Worm (Caenorhabditis elegans) whole organism, late embryonic: ENCODE results near the gene C26B9.5.

ENCODE experiments used
- F13H6.1 ChIP-seq: sonication (generic microtip); optimal IDR thresholded peaks from 2 replicates; lab custom pipeline; 2016; ENCODE audit warnings: missing genetic modification characterization, missing compliant biosample characterization
- K02D7.2 ChIP-seq: sonication (generic microtip); optimal IDR thresholded peaks from 2 replicates; lab custom pipeline; 2017; ENCODE audit warnings: mild to moderate bottlenecking, missing genetic modification characterization, missing compliant biosample characterization
- Y22D7AL.16 ChIP-seq: sonication (generic microtip); optimal IDR thresholded peaks from 2 replicates; lab custom pipeline; 2016; ENCODE audit warnings: missing genetic modification characterization, missing compliant biosample characterization
- ceh-14 ChIP-seq: sonication (generic microtip); optimal IDR thresholded peaks from 2 replicates; lab custom pipeline; 2016; ENCODE audit warnings: missing genotype, missing genetic modification characterization, missing compliant biosample characterization
- ceh-19 ChIP-seq: fragments of 200-800 bp; sonication (Bioruptor generic); optimal IDR thresholded peaks from 2 replicates; lab custom pipeline; 2018; ENCODE audit warnings: mild to moderate bottlenecking, missing genetic modification characterization, missing compliant biosample characterization
- ceh-22 ChIP-seq: sonication (generic microtip); optimal IDR thresholded peaks from 2 replicates; lab custom pipeline; 2017; ENCODE audit warnings: missing biosample characterization, missing genetic modification characterization
- ceh-31 ChIP-seq: sonication (generic microtip); optimal IDR thresholded peaks from 2 replicates; lab custom pipeline; 2016; ENCODE audit warnings: missing genetic modification characterization, missing compliant biosample characterization
- ceh-34 ChIP-seq: sonication (generic microtip); optimal IDR thresholded peaks from 2 replicates; lab custom pipeline; 2016; ENCODE audit warnings: mild to moderate bottlenecking, missing genetic modification characterization, missing compliant biosample characterization
- ceh-48 ChIP-seq: sonication (generic microtip); optimal IDR thresholded peaks from 2 replicates; lab custom pipeline; 2016; ENCODE audit warnings: missing genetic modification characterization, inconsistent platforms, missing compliant biosample characterization
- ceh-6 ChIP-seq: fragments of 200-800 bp; sonication (Bioruptor generic); optimal IDR thresholded peaks from 2 replicates; lab custom pipeline; 2018; ENCODE audit warnings: mild to moderate bottlenecking, missing genetic modification characterization, missing compliant biosample characterization
- elt-2 ChIP-seq: sonication (generic microtip); optimal IDR thresholded peaks from 2 replicates; lab custom pipeline; 2016; ENCODE audit warnings: missing genetic modification reagents, missing genetic modification characterization, missing compliant biosample characterization
- eyg-1 ChIP-seq: sonication (generic microtip); optimal IDR thresholded peaks from 2 replicates; lab custom pipeline; 2016; ENCODE audit warnings: missing genotype, missing genetic modification characterization, missing compliant biosample characterization
- fkh-6 ChIP-seq: sonication (generic microtip); optimal IDR thresholded peaks from 2 replicates; lab custom pipeline; 2016; ENCODE audit warnings: missing genetic modification characterization, missing compliant biosample characterization
- gmeb-2 ChIP-seq: sonication (generic microtip); optimal IDR thresholded peaks from 2 replicates; lab custom pipeline; 2016; ENCODE audit warnings: missing genetic modification characterization, inconsistent platforms, missing compliant biosample characterization
- hlh-13 ChIP-seq: fragments of 200-800 bp; sonication (Bioruptor generic); optimal IDR thresholded peaks from 2 replicates; lab custom pipeline; 2018; ENCODE audit warnings: mild to moderate bottlenecking, missing genetic modification characterization, missing compliant biosample characterization
- hlh-8 ChIP-seq: sonication (generic microtip); optimal IDR thresholded peaks from 2 replicates; lab custom pipeline; 2016; ENCODE audit warnings: missing genotype, missing genetic modification characterization, missing compliant biosample characterization
- lim-6 ChIP-seq: sonication (generic microtip); optimal IDR thresholded peaks from 2 replicates; lab custom pipeline; 2016; ENCODE audit warnings: missing genetic modification characterization, missing compliant biosample characterization
- madf-2 ChIP-seq: sonication (generic microtip); optimal IDR thresholded peaks from 2 replicates; lab custom pipeline; 2017; ENCODE audit warnings: missing genetic modification characterization, missing compliant biosample characterization
- mec-3 ChIP-seq: sonication (generic microtip); optimal IDR thresholded peaks from 2 replicates; lab custom pipeline; 2016; ENCODE audit warnings: borderline replicate concordance, missing genetic modification characterization, missing compliant biosample characterization
- nfya-1 ChIP-seq: sonication (generic microtip); optimal IDR thresholded peaks from 2 replicates; lab custom pipeline; 2017; ENCODE audit warnings: missing genetic modification characterization, mild to moderate bottlenecking, missing compliant biosample characterization, antibody characterized with exemption, moderate library complexity
- nhr-11 ChIP-seq: fragments of 150-350 bp; optimal IDR thresholded peaks from 2 replicates; lab custom pipeline; 2014; ENCODE audit warnings: missing biosample characterization, missing genetic modification characterization
- npax-4 ChIP-seq: sonication (generic microtip); optimal IDR thresholded peaks from 2 replicates; lab custom pipeline; 2016; ENCODE audit warnings: missing genetic modification characterization, missing compliant biosample characterization
- odd-2 ChIP-seq: sonication (generic microtip); optimal IDR thresholded peaks from 2 replicates; lab custom pipeline; 2017; ENCODE audit warnings: antibody characterized with exemption, mild to moderate bottlenecking, missing genetic modification characterization, missing compliant biosample characterization
- pag-3 ChIP-seq: sonication (generic microtip); optimal IDR thresholded peaks from 2 replicates; lab custom pipeline; 2016; ENCODE audit warnings: missing compliant biosample characterization, missing genetic modification characterization, borderline replicate concordance
- pat-9 ChIP-seq: fragments of 200-800 bp; sonication (Bioruptor generic); optimal IDR thresholded peaks from 2 replicates; lab custom pipeline; 2018; ENCODE audit warnings: mild to moderate bottlenecking, missing genetic modification characterization, moderate library complexity, missing compliant biosample characterization
- pax-1 ChIP-seq: fragments of 150-350 bp; optimal IDR thresholded peaks from 2 replicates; lab custom pipeline; 2014; ENCODE audit warnings: missing biosample characterization, missing genetic modification characterization
- pqm-1 ChIP-seq: sonication (generic microtip); optimal IDR thresholded peaks from 2 replicates; lab custom pipeline; 2016; ENCODE audit warnings: missing genetic modification characterization, missing compliant biosample characterization
- pros-1 ChIP-seq: fragments of 150-350 bp; optimal IDR thresholded peaks from 2 replicates; lab custom pipeline; 2014; ENCODE audit warnings: missing biosample characterization, missing genetic modification reagents, missing genetic modification characterization
- rnt-1 ChIP-seq: sonication (generic microtip); optimal IDR thresholded peaks from 2 replicates; lab custom pipeline; 2016; ENCODE audit warnings: missing genetic modification characterization, missing compliant biosample characterization
- sdc-2 ChIP-seq: sonication (generic microtip); optimal IDR thresholded peaks from 2 replicates; lab custom pipeline; 2016; ENCODE audit warnings: missing genotype, missing genetic modification characterization, missing compliant biosample characterization
- sox-4 ChIP-seq: sonication (generic microtip); optimal IDR thresholded peaks from 2 replicates; lab custom pipeline; 2017; ENCODE audit warnings: mild to moderate bottlenecking, missing genetic modification characterization, inconsistent platforms, missing compliant biosample characterization
- syd-9 ChIP-seq: sonication (generic microtip); optimal IDR thresholded peaks from 2 replicates; lab custom pipeline; 2016; ENCODE audit warnings: mild to moderate bottlenecking, missing genetic modification characterization, moderate library complexity, missing compliant biosample characterization
- tbx-2 ChIP-seq: sonication (generic microtip); optimal IDR thresholded peaks from 2 replicates; lab custom pipeline; 2016; ENCODE audit warnings: missing genetic modification characterization, missing compliant biosample characterization
- tbx-7 ChIP-seq: sonication (generic microtip); optimal IDR thresholded peaks from 2 replicates; lab custom pipeline; 2016; ENCODE audit warnings: missing genotype, missing genetic modification characterization, missing compliant biosample characterization
- unc-42 ChIP-seq: sonication (generic microtip); optimal IDR thresholded peaks from 2 replicates; lab custom pipeline; 2016; ENCODE audit warnings: missing genotype, missing genetic modification characterization, missing compliant biosample characterization
- unc-86 ChIP-seq: sonication (generic microtip); optimal IDR thresholded peaks from 2 replicates; lab custom pipeline; 2016; ENCODE audit warnings: missing genetic modification characterization, missing compliant biosample characterization
- zip-5 ChIP-seq: sonication (generic microtip); optimal IDR thresholded peaks from 2 replicates; lab custom pipeline; 2016; ENCODE audit warnings: missing genetic modification characterization, missing compliant biosample characterization
- ztf-16 ChIP-seq: sonication (generic microtip); optimal IDR thresholded peaks from 2 replicates; lab custom pipeline; 2017; ENCODE audit warnings: missing genetic modification characterization, missing compliant biosample characterization

C26B9.5 gene

ce11 chrX:5365437-5365836 is 36.2 kb downstream of the C26B9.5 start, which contains the start of gene F35C8.5:
Gene F35C8.5, plus strand, starts transcription at chrX:5365813.
- no peak for TF ChIP-seq nhr-11
- TF ChIP-seq elt-2 (tag; lab: Kevin White, UChicago) = peak; percentile 5

- TF ChIP-seq eyg-1 (tag; lab: Kevin White, UChicago) = no peak
- no peak for TF ChIP-seq hlh-8 (tag; lab: Kevin White, UChicago)
- TF ChIP-seq sdc-2 = no peak
- no peak for TF ChIP-seq rnt-1 (tag; lab: Kevin White, UChicago)
- TF ChIP-seq ceh-48 (tag; lab: Kevin White, UChicago) = no peak
These were observed 37.3 kb downstream of the C26B9.5 start for ce11 chrX:5366613-5367012.

ce11 chrX:5368220-5368619 is 38.9 kb downstream of the C26B9.5 start, which contains the start of gene jkk-1:
Gene jkk-1, plus strand, starts transcription at chrX:5368468.
- peak; percentile 32 for TF ChIP-seq ceh-14 (tag; lab: Kevin White, UChicago)
- no peak for TF ChIP-seq pax-1 (tag; lab: Kevin White, UChicago)
- TF ChIP-seq ceh-22 (tag; lab: Kevin White, UChicago) = no peak
- TF ChIP-seq pros-1 (tag; lab: Kevin White, UChicago) = no peak
- peak; percentile 30 for TF ChIP-seq tbx-2 (tag; lab: Kevin White, UChicago)
- peak; percentile 35 for TF ChIP-seq ceh-6 (GFP tag; lab: Kevin White, UChicago)
- TF ChIP-seq tbx-7 = no peak
- no peak for TF ChIP-seq rnt-1 (tag; lab: Kevin White, UChicago)
- no peak for TF ChIP-seq ztf-16 (tag; lab: Kevin White, UChicago)
- no peak for TF ChIP-seq mec-3 (tag; lab: Kevin White, UChicago)
- peak; percentile 68 for TF ChIP-seq sdc-2
- TF ChIP-seq unc-86 = no peak
- peak; percentile 71 for TF ChIP-seq unc-42 (tag; lab: Kevin White, UChicago)
- TF ChIP-seq pat-9 = no peak
- TF ChIP-seq pag-3 (tag; lab: Kevin White, UChicago) = no peak
- TF ChIP-seq ceh-31 (tag; lab: Kevin White, UChicago) = peak; percentile 64
- TF ChIP-seq zip-5 (tag; lab: Kevin White, UChicago) = no peak
- TF ChIP-seq ceh-48 (tag; lab: Kevin White, UChicago) = peak; percentile 82
- TF ChIP-seq gmeb-2 (tag; lab: Kevin White, UChicago) = no peak
- no peak for TF ChIP-seq fkh-6 (tag; lab: Kevin White, UChicago)
- no peak for TF ChIP-seq syd-9
- TF ChIP-seq ceh-34 = peak; percentile 46
- TF ChIP-seq ceh-19 = peak; percentile 44
- peak; percentile 59 for TF ChIP-seq nfya-1 (tag; lab: Kevin White, UChicago)
- no peak for TF ChIP-seq odd-2
- no peak for TF ChIP-seq lim-6 (tag; lab: Kevin White, UChicago)

ce11 chrX:5370605-5371004 is 41.3 kb downstream of the C26B9.5 start:
- TF ChIP-seq pqm-1 (tag; lab: Kevin White, UChicago) (no peak), npax-4 (tag; lab: Kevin White, UChicago) (no peak), hlh-13 (GFP tag; lab: Kevin White, UChicago) (no peak), syd-9 (no peak), pax-1 (tag; lab: Kevin White, UChicago) (no peak), madf-2 (tag; lab: Kevin White, UChicago) (no peak), Y22D7AL.16 (no peak), ceh-34 (no peak), mec-3 (tag; lab: Kevin White, UChicago) (no peak), sox-4 (tag; lab: Kevin White, UChicago) (no peak), F13H6.1 (tag; lab: Kevin White, UChicago) (no peak), K02D7.2 (tag; lab: Kevin White, UChicago) (no peak)
